Fruit fly (Drosophila melanogaster): ENCODE measurements around the gene bai.

Gene bai

dm6 chr3R:25024895-25025557 is 14.1 kb upstream of the bai start, which contains the start of the genes EMC6 and Hr96 (continued):
- TF ChIP-seq Mad (GFP tag; optimal IDR thresholded peaks at IDR 0.05), result peak; percentile 95
- TF ChIP-seq CG10366 (GFP tag; IDR thresholded peaks at IDR 0.05), result peak; percentile 93
- TF ChIP-seq Dfd (GFP tag; optimal IDR thresholded peaks at IDR 0.05), result no peak
- TF ChIP-seq CG6654 (GFP tag; optimal IDR thresholded peaks at IDR 0.05), result peak; percentile 72
- TF ChIP-seq CG13123 (GFP tag; optimal IDR thresholded peaks at IDR 0.05), result no peak
- peak; percentile 91 for TF ChIP-seq CG7372 (GFP tag; IDR thresholded peaks at IDR 0.05)
- peak; percentile 89 for TF ChIP-seq luna (GFP tag; optimal IDR thresholded peaks at IDR 0.05)
- TF ChIP-seq CG17829 (tag; optimal IDR thresholded peaks at IDR 0.05), result peak; percentile 95
- peak; percentile 75 for TF ChIP-seq E2f2 (GFP tag; IDR thresholded peaks at IDR 0.05)
- peak; percentile 93 for TF ChIP-seq CG12942 (GFP tag; optimal IDR thresholded peaks at IDR 0.05)
- peak; percentile 61; the same call in 2 of the 3 replicates for TF ChIP-seq hb (GFP tag; IDR thresholded peaks at IDR 0.05; ENCODE audit: partially characterized antibody)
- no peak for TF ChIP-seq sc (optimal IDR thresholded peaks at IDR 0.05)
- TF ChIP-seq sc (GFP tag; optimal IDR thresholded peaks at IDR 0.05), result peak; percentile 77
- peak; percentile 96 for TF ChIP-seq Xrp1 (GFP tag; IDR thresholded peaks at IDR 0.05)
- TF ChIP-seq Nf-YB (GFP tag; optimal IDR thresholded peaks at IDR 0.05), result peak; percentile 81
- TF ChIP-seq Eip74EF (GFP tag; optimal IDR thresholded peaks at IDR 0.05), result no peak
- TF ChIP-seq fu2 (GFP tag; optimal IDR thresholded peaks at IDR 0.05), result peak; percentile 83
- TF ChIP-seq en (GFP tag; optimal IDR thresholded peaks at IDR 0.05), result peak; percentile 80
- peak; percentile 80 for TF ChIP-seq corto (GFP tag; optimal IDR thresholded peaks at IDR 0.05)
- TF ChIP-seq CoRest (tag; optimal IDR thresholded peaks at IDR 0.05), result peak; percentile 94
- peak; percentile 97 for TF ChIP-seq CG9932 (GFP tag; IDR thresholded peaks at IDR 0.05)
- peak; percentile 36 for TF ChIP-seq sima (GFP tag; optimal IDR thresholded peaks at IDR 0.05)
- TF ChIP-seq unpg (GFP tag; optimal IDR thresholded peaks at IDR 0.05), result peak; percentile 95
- no peak for TF ChIP-seq D19A (tag; optimal IDR thresholded peaks at IDR 0.05)
- TF ChIP-seq trh (GFP tag; optimal IDR thresholded peaks at IDR 0.05), result peak; percentile 89
- TF ChIP-seq GATAe (GFP tag; conservative IDR thresholded peaks at IDR 0.05), result no peak; the same call in 1 of the 2 replicates
- TF ChIP-seq CG9727 (GFP tag; optimal IDR thresholded peaks at IDR 0.05), result peak; percentile 93
- peak; percentile 67 for TF ChIP-seq Hey (tag; optimal IDR thresholded peaks at IDR 0.05)
- peak; percentile 80 for TF ChIP-seq jing (GFP tag; optimal IDR thresholded peaks at IDR 0.05)
- peak; percentile 57 for TF ChIP-seq CG10274 (GFP tag; optimal IDR thresholded peaks at IDR 0.05)
- peak; percentile 50; the same call in 1 of the 3 replicates for TF ChIP-seq zen2 (GFP tag; IDR thresholded peaks at IDR 0.05; ENCODE audit: partially characterized antibody)
- peak; percentile 67 for TF ChIP-seq CG10565 (GFP tag; optimal IDR thresholded peaks at IDR 0.05)
- TF ChIP-seq sqz (GFP tag; optimal IDR thresholded peaks at IDR 0.05), result no peak
- no peak for TF ChIP-seq Kr (GFP tag; optimal IDR thresholded peaks at IDR 0.05)
- TF ChIP-seq fd3F (GFP tag; optimal IDR thresholded peaks at IDR 0.05), result peak; percentile 91
- TF ChIP-seq hbn (GFP tag; IDR thresholded peaks at IDR 0.05; ENCODE audit: partially characterized antibody), result peak; percentile 45
- peak; percentile 94 for TF ChIP-seq NfI (GFP tag; optimal IDR thresholded peaks at IDR 0.05)
- TF ChIP-seq pum (GFP tag; optimal IDR thresholded peaks at IDR 0.05), result peak; percentile 93
- peak; percentile 84 for TF ChIP-seq HLH4C (GFP tag; IDR thresholded peaks at IDR 0.05; ENCODE audit: partially characterized antibody)
- peak; percentile 82 for TF ChIP-seq CG17802 (tag; optimal IDR thresholded peaks at IDR 0.05)
- TF ChIP-seq ato (GFP tag; IDR thresholded peaks at IDR 0.05; ENCODE audit: partially characterized antibody), result peak; percentile 82
- TF ChIP-seq Hsf (GFP tag; optimal IDR thresholded peaks at IDR 0.05), result peak; percentile 96
- TF ChIP-seq ftz-f1 (GFP tag; optimal IDR thresholded peaks at IDR 0.05), result peak; percentile 78
- no peak for TF ChIP-seq CG8478 (optimal IDR thresholded peaks at IDR 0.05)
- peak; percentile 96 for TF ChIP-seq YL-1 (GFP tag; optimal IDR thresholded peaks at IDR 0.05)
- peak; percentile 95 for TF ChIP-seq zfh2 (GFP tag; optimal IDR thresholded peaks at IDR 0.05)
- TF ChIP-seq CG14014 (GFP tag; IDR thresholded peaks at IDR 0.05), result peak; percentile 94
- peak; percentile 88 for TF ChIP-seq CG10462 (GFP tag; optimal IDR thresholded peaks at IDR 0.05)
- no peak for TF ChIP-seq h (optimal IDR thresholded peaks at IDR 0.05)
- TF ChIP-seq PHDP (tag; optimal IDR thresholded peaks at IDR 0.05), result peak; percentile 92

Measured in whole organism, embryonic.